Worm (Caenorhabditis elegans): ENCODE data around the gene mrpl-16.

Gene mrpl-16

DNA sequence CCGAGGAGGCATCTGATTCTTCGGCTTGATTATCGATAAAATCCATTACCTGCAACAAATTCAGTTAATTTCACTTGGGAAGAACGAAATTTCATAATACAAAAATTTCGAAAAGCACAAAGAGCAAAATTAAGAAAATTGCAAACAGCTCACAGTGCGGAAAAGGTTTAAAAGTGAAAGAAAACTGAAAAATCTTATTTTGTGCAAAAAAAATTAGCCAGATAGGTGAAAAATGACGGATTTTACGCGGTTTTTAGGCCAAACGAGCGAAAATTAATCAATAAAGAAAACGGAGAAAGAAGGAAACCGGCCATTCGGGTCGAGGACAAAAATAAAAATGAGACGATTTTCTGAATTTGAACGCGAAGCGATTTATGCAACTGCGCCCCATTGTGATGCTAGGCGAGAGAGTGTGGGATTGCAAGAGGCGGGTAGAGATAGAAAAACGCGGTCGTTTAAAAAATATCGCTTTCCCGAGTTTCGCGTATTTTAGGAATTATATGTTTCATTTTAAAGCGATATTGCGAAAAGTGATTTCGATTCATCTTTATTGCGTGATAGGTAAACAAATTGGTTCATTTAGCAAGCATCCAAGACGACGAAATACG lies 16.5 kb downstream of the mrpl-16 start, which contains the start of gene emb-5 (continued):
- no peak for TF ChIP-seq hlh-6 (tag; optimal IDR thresholded peaks at IDR 0.05)
- no peak for TF ChIP-seq ceh-2 (tag; optimal IDR thresholded peaks at IDR 0.05)
- TF ChIP-seq pax-1 (tag; optimal IDR thresholded peaks at IDR 0.05): peak; percentile 43
- TF ChIP-seq dve-1 (tag; optimal IDR thresholded peaks at IDR 0.05): peak; percentile 22
- peak; percentile 1 for TF ChIP-seq tbx-2 (tag; optimal IDR thresholded peaks at IDR 0.05)
- TF ChIP-seq ceh-6 (GFP tag; optimal IDR thresholded peaks at IDR 0.05): no peak
- TF ChIP-seq K09A11.1 (tag; optimal IDR thresholded peaks at IDR 0.05; ENCODE audit: insufficient read depth): no peak
- TF ChIP-seq ref-2 (tag; optimal IDR thresholded peaks at IDR 0.05): no peak
- no peak for TF ChIP-seq elt-4 (tag; optimal IDR thresholded peaks at IDR 0.05)
- peak; percentile 42 for TF ChIP-seq ceh-31 (tag; optimal IDR thresholded peaks at IDR 0.05)
- TF ChIP-seq ceh-34 (tag; optimal IDR thresholded peaks at IDR 0.05): peak; percentile 17
- TF ChIP-seq odd-2 (tag; optimal IDR thresholded peaks at IDR 0.05): no peak
- TF ChIP-seq nhr-11 (tag; optimal IDR thresholded peaks at IDR 0.05): no peak
- no peak for TF ChIP-seq ceh-19 (GFP tag; optimal IDR thresholded peaks at IDR 0.05)
- TF ChIP-seq zip-5 (tag; optimal IDR thresholded peaks at IDR 0.05): no peak
- no peak for TF ChIP-seq C38D4.7 (GFP tag; optimal IDR thresholded peaks at IDR 0.05)
- TF ChIP-seq elt-2 (tag; optimal IDR thresholded peaks at IDR 0.05): no peak
- no peak for TF ChIP-seq tbx-7 (tag; optimal IDR thresholded peaks at IDR 0.05)
- TF ChIP-seq ztf-16 (tag; optimal IDR thresholded peaks at IDR 0.05): no peak
- no peak for TF ChIP-seq ttx-3 (tag; optimal IDR thresholded peaks at IDR 0.05)
- TF ChIP-seq ceh-18 (tag; optimal IDR thresholded peaks at IDR 0.05): no peak
- no peak for TF ChIP-seq pros-1 (tag; optimal IDR thresholded peaks at IDR 0.05)
- TF ChIP-seq fkh-6 (tag; optimal IDR thresholded peaks at IDR 0.05): no peak
- TF ChIP-seq hlh-13 (GFP tag; optimal IDR thresholded peaks at IDR 0.05): no peak
- TF ChIP-seq lin-11 (tag; optimal IDR thresholded peaks at IDR 0.05): no peak
- peak; percentile 36 for TF ChIP-seq unc-42 (tag; optimal IDR thresholded peaks at IDR 0.05)
- no peak for TF ChIP-seq rnt-1 (tag; optimal IDR thresholded peaks at IDR 0.05)
- no peak for TF ChIP-seq madf-2 (tag; optimal IDR thresholded peaks at IDR 0.05)
- no peak for TF ChIP-seq che-1 (tag; optimal IDR thresholded peaks at IDR 0.05)
- TF ChIP-seq eyg-1 (tag; optimal IDR thresholded peaks at IDR 0.05): no peak
- TF ChIP-seq hlh-15 (tag; optimal IDR thresholded peaks at IDR 0.05): no peak
- no peak for TF ChIP-seq unc-3 (GFP tag; conservative IDR thresholded peaks at IDR 0.05)
- TF ChIP-seq unc-3 (tag; optimal IDR thresholded peaks at IDR 0.05): no peak
- TF ChIP-seq dmd-4 (tag; optimal IDR thresholded peaks at IDR 0.05; ENCODE audit: borderline replicate concordance): no peak
- TF ChIP-seq ceh-30 (tag; optimal IDR thresholded peaks at IDR 0.05): no peak
- no peak for TF ChIP-seq hlh-8 (tag; optimal IDR thresholded peaks at IDR 0.05)

DNA sequence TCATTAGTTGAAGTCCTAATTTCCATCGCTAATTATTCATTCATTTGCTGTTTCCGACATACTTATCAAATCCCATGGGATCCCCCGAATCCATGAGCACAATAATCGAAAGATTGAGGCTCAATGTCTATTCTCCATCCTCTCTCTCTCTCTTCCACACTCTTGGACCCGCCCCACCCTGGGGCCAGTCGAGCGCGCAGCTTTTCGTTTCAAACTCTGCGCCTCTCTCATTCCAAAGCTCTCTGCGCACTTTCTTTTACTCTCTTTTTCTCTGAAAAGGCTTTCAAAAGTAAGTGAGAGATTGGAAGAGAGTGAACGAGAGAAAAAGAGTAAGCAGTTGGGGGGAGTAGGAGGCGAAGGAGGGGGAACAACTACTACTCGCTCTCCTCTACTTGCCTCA lies 17.5 kb downstream of the mrpl-16 start, which contains the start of gene acy-1:
acy-1 (plus strand) TSS at position 346 of the 400 bp plus-strand sequence.
- TF ChIP-seq nhr-11 (tag; optimal IDR thresholded peaks at IDR 0.05) (no peak), ceh-2 (tag; optimal IDR thresholded peaks at IDR 0.05) (peak; percentile 38), ztf-16 (tag; optimal IDR thresholded peaks at IDR 0.05) (no peak), unc-3 (GFP tag; conservative IDR thresholded peaks at IDR 0.05) (peak; percentile 57; the same call in 1 of the 2 replicates), unc-3 (tag; optimal IDR thresholded peaks at IDR 0.05) (peak; percentile 91), dmd-4 (tag; optimal IDR thresholded peaks at IDR 0.05; ENCODE audit: borderline replicate concordance) (no peak), nfya-1 (tag; optimal IDR thresholded peaks at IDR 0.05) (peak; percentile 90), unc-55 (GFP tag; optimal IDR thresholded peaks at IDR 0.05) (peak; percentile 90), gmeb-2 (tag; optimal IDR thresholded peaks at IDR 0.05) (no peak), ceh-19 (GFP tag; optimal IDR thresholded peaks at IDR 0.05) (peak; percentile 2), fax-1 (tag; optimal IDR thresholded peaks at IDR 0.05) (no peak), ceh-9 (tag; optimal IDR thresholded peaks at IDR 0.05) (no peak), ceh-34 (tag; optimal IDR thresholded peaks at IDR 0.05) (peak; percentile 79), lin-11 (tag; optimal IDR thresholded peaks at IDR 0.05) (no peak), mec-3 (tag; optimal IDR thresholded peaks at IDR 0.05; ENCODE audit: borderline replicate concordance) (no peak), nhr-232 (tag; optimal IDR thresholded peaks at IDR 0.05) (no peak), sdc-2 (tag; optimal IDR thresholded peaks at IDR 0.05) (peak; percentile 40), dve-1 (tag; optimal IDR thresholded peaks at IDR 0.05) (peak; percentile 61), ceh-24 (tag; optimal IDR thresholded peaks at IDR 0.05) (no peak), rnt-1 (tag; optimal IDR thresholded peaks at IDR 0.05) (peak; percentile 67), unc-42 (tag; optimal IDR thresholded peaks at IDR 0.05) (peak; percentile 80), ceh-18 (tag; optimal IDR thresholded peaks at IDR 0.05) (peak; percentile 89), zip-5 (tag; optimal IDR thresholded peaks at IDR 0.05) (no peak), unc-86 (tag; optimal IDR thresholded peaks at IDR 0.05) (no peak), odd-2 (tag; optimal IDR thresholded peaks at IDR 0.05) (no peak), ref-2 (tag; optimal IDR thresholded peaks at IDR 0.05) (no peak), T23F11.4 (GFP tag; optimal IDR thresholded peaks at IDR 0.05) (no peak), hlh-8 (tag; optimal IDR thresholded peaks at IDR 0.05) (peak; percentile 18), pros-1 (tag; optimal IDR thresholded peaks at IDR 0.05) (no peak), tbx-7 (tag; optimal IDR thresholded peaks at IDR 0.05) (no peak), C08G9.2 (tag; optimal IDR thresholded peaks at IDR 0.05) (peak; percentile 65), pqm-1 (tag; optimal IDR thresholded peaks at IDR 0.05) (no peak)
